Worm (Caenorhabditis elegans) whole organism, L4/young adult: ENCODE results near the gene ZK688.9.

ENCODE experiments used
- dao-5 ChIP-seq: sonication (generic microtip); optimal IDR thresholded peaks from 2 replicates; lab custom pipeline; 2016; ENCODE audit warnings: missing genotype, missing genetic modification characterization, moderate library complexity, missing compliant biosample characterization
- him-1 ChIP-seq: sonication (generic microtip); optimal IDR thresholded peaks from 2 replicates; lab custom pipeline; 2016; ENCODE audit warnings: missing genotype, missing genetic modification reagents, missing genetic modification characterization, missing compliant biosample characterization

DNA sequence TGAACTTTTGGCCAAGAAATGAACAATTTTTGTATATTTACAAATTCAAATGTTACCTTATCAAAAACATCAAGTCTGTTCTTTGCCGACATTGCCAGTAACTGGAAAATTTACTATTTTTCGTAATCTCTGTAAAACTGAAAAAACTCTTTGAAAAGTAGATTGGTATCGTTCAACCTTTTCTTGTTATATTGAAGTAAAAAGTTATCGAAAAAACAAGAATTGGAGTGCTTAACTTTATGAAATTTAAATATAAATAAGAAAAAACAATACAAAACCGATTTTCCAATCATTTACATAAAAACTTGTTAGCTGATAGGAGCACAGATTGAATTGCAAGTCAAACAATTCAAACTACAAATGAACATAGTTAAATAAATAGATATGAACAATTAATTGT lies 2.1 kb upstream of the ZK688.9 start, which contains the start of gene ZK688.11:
- TF ChIP-seq him-1 (tag; lab: Kevin White, UChicago) (no peak), dao-5 (tag; lab: Kevin White, UChicago) (no peak)
